Worm (Caenorhabditis elegans) whole organism, late embryonic: ENCODE results near the gene gly-14.
A peak's percentile ranks its signal among the peaks of the same experiment; 100 is the strongest.

ENCODE experiments used
- C08G9.2 ChIP-seq: sonication (generic microtip); optimal IDR thresholded peaks from 2 replicates; lab custom pipeline; 2016; ENCODE audit warnings: mild to moderate bottlenecking, missing genetic modification characterization, moderate library complexity, missing compliant biosample characterization
- C38D4.7 ChIP-seq: fragments of 200-800 bp; sonication (Bioruptor generic); optimal IDR thresholded peaks from 2 replicates; lab custom pipeline; 2018; ENCODE audit warnings: mild to moderate bottlenecking, missing genetic modification characterization, moderate library complexity, missing compliant biosample characterization
- F13H6.1 ChIP-seq: sonication (generic microtip); optimal IDR thresholded peaks from 2 replicates; lab custom pipeline; 2016; ENCODE audit warnings: missing genetic modification characterization, missing compliant biosample characterization
- K02D7.2 ChIP-seq: sonication (generic microtip); optimal IDR thresholded peaks from 2 replicates; lab custom pipeline; 2017; ENCODE audit warnings: mild to moderate bottlenecking, missing genetic modification characterization, missing compliant biosample characterization
- T23F11.4 ChIP-seq: fragments of 200-800 bp; sonication (Bioruptor generic); optimal IDR thresholded peaks from 2 replicates; lab custom pipeline; 2018; ENCODE audit warnings: mild to moderate bottlenecking, missing genetic modification characterization, missing compliant biosample characterization
- ahr-1 ChIP-seq: sonication (generic microtip); optimal IDR thresholded peaks from 2 replicates; lab custom pipeline; 2016; ENCODE audit warnings: missing genetic modification characterization, missing compliant biosample characterization
- ama-1 ChIP-seq: fragments of 150-350 bp; optimal IDR thresholded peaks from 2 replicates; lab custom pipeline; 2014
- ceh-14 ChIP-seq: sonication (generic microtip); optimal IDR thresholded peaks from 2 replicates; lab custom pipeline; 2016; ENCODE audit warnings: missing genotype, missing genetic modification characterization, missing compliant biosample characterization
- ceh-19 ChIP-seq: fragments of 200-800 bp; sonication (Bioruptor generic); optimal IDR thresholded peaks from 2 replicates; lab custom pipeline; 2018; ENCODE audit warnings: mild to moderate bottlenecking, missing genetic modification characterization, missing compliant biosample characterization
- ceh-2 ChIP-seq: sonication (generic microtip); optimal IDR thresholded peaks from 2 replicates; lab custom pipeline; 2016; ENCODE audit warnings: missing genotype, missing genetic modification characterization, missing compliant biosample characterization
- ceh-22 ChIP-seq: sonication (generic microtip); optimal IDR thresholded peaks from 2 replicates; lab custom pipeline; 2017; ENCODE audit warnings: missing biosample characterization, missing genetic modification characterization
- ceh-24 ChIP-seq: sonication (generic microtip); optimal IDR thresholded peaks from 2 replicates; lab custom pipeline; 2016; ENCODE audit warnings: mild to moderate bottlenecking, missing genetic modification characterization, missing compliant biosample characterization
- ceh-31 ChIP-seq: sonication (generic microtip); optimal IDR thresholded peaks from 2 replicates; lab custom pipeline; 2016; ENCODE audit warnings: missing genetic modification characterization, missing compliant biosample characterization
- ceh-45 ChIP-seq: fragments of 200-800 bp; sonication (Bioruptor generic); IDR thresholded peaks from 2 replicates; pipeline ENCODE4 v1.3.6; 2022; ENCODE audit warnings: missing genetic modification reagents, missing genetic modification characterization, missing compliant biosample characterization
- ceh-48 ChIP-seq: sonication (generic microtip); optimal IDR thresholded peaks from 2 replicates; lab custom pipeline; 2016; ENCODE audit warnings: missing genetic modification characterization, inconsistent platforms, missing compliant biosample characterization
- ceh-6 ChIP-seq: fragments of 200-800 bp; sonication (Bioruptor generic); optimal IDR thresholded peaks from 2 replicates; lab custom pipeline; 2018; ENCODE audit warnings: mild to moderate bottlenecking, missing genetic modification characterization, missing compliant biosample characterization
- ceh-9 ChIP-seq: sonication (generic microtip); optimal IDR thresholded peaks from 2 replicates; lab custom pipeline; 2016; ENCODE audit warnings: mild to moderate bottlenecking, missing genetic modification characterization, inconsistent platforms, missing compliant biosample characterization
- che-1 ChIP-seq: sonication (generic microtip); optimal IDR thresholded peaks from 2 replicates; lab custom pipeline; 2016; ENCODE audit warnings: mild to moderate bottlenecking, missing genetic modification characterization, missing compliant biosample characterization
- dmd-4 ChIP-seq: sonication (generic microtip); optimal IDR thresholded peaks from 2 replicates; lab custom pipeline; 2016; ENCODE audit warnings: borderline replicate concordance, missing genetic modification characterization, missing compliant biosample characterization
- elt-2 ChIP-seq: sonication (generic microtip); optimal IDR thresholded peaks from 2 replicates; lab custom pipeline; 2016; ENCODE audit warnings: missing genetic modification reagents, missing genetic modification characterization, missing compliant biosample characterization
- elt-4 ChIP-seq: sonication (generic microtip); optimal IDR thresholded peaks from 2 replicates; lab custom pipeline; 2016; ENCODE audit warnings: missing genetic modification characterization, missing compliant biosample characterization
- eyg-1 ChIP-seq: sonication (generic microtip); optimal IDR thresholded peaks from 2 replicates; lab custom pipeline; 2016; ENCODE audit warnings: missing genotype, missing genetic modification characterization, missing compliant biosample characterization
- fax-1 ChIP-seq: sonication (generic microtip); optimal IDR thresholded peaks from 2 replicates; lab custom pipeline; 2016; ENCODE audit warnings: missing genotype, missing genetic modification characterization, missing compliant biosample characterization
- fkh-10 ChIP-seq: fragments of 150-350 bp; optimal IDR thresholded peaks from 2 replicates; lab custom pipeline; 2014; ENCODE audit warnings: missing biosample characterization, missing genetic modification reagents, missing genetic modification characterization
- fkh-6 ChIP-seq: sonication (generic microtip); optimal IDR thresholded peaks from 2 replicates; lab custom pipeline; 2016; ENCODE audit warnings: missing genetic modification characterization, missing compliant biosample characterization
- gmeb-2 ChIP-seq: sonication (generic microtip); optimal IDR thresholded peaks from 2 replicates; lab custom pipeline; 2016; ENCODE audit warnings: missing genetic modification characterization, inconsistent platforms, missing compliant biosample characterization
- hlh-13 ChIP-seq: fragments of 200-800 bp; sonication (Bioruptor generic); optimal IDR thresholded peaks from 2 replicates; lab custom pipeline; 2018; ENCODE audit warnings: mild to moderate bottlenecking, missing genetic modification characterization, missing compliant biosample characterization
- hlh-15 ChIP-seq: sonication (generic microtip); optimal IDR thresholded peaks from 2 replicates; lab custom pipeline; 2016; ENCODE audit warnings: missing genetic modification characterization, missing compliant biosample characterization
- hlh-30 ChIP-seq: sonication (generic microtip); optimal IDR thresholded peaks from 2 replicates; lab custom pipeline; 2017; ENCODE audit warnings: antibody characterized with exemption, missing genetic modification characterization, missing compliant biosample characterization; ENCODE audit not compliant: insufficient read depth
- hlh-6 ChIP-seq: sonication (generic microtip); optimal IDR thresholded peaks from 2 replicates; lab custom pipeline; 2016; ENCODE audit warnings: missing genotype, missing genetic modification characterization, missing compliant biosample characterization
- hlh-8 ChIP-seq: sonication (generic microtip); optimal IDR thresholded peaks from 2 replicates; lab custom pipeline; 2016; ENCODE audit warnings: missing genotype, missing genetic modification characterization, missing compliant biosample characterization
- lin-11 ChIP-seq: fragments of 200-800 bp; sonication (Bioruptor generic); optimal IDR thresholded peaks from 2 replicates; lab custom pipeline; 2018; ENCODE audit warnings: mild to moderate bottlenecking, missing genetic modification characterization, missing compliant biosample characterization
- madf-2 ChIP-seq: sonication (generic microtip); optimal IDR thresholded peaks from 2 replicates; lab custom pipeline; 2017; ENCODE audit warnings: missing genetic modification characterization, missing compliant biosample characterization
- mec-3 ChIP-seq: sonication (generic microtip); optimal IDR thresholded peaks from 2 replicates; lab custom pipeline; 2016; ENCODE audit warnings: borderline replicate concordance, missing genetic modification characterization, missing compliant biosample characterization
- nhr-11 ChIP-seq: fragments of 150-350 bp; optimal IDR thresholded peaks from 2 replicates; lab custom pipeline; 2014; ENCODE audit warnings: missing biosample characterization, missing genetic modification characterization
- nhr-232 ChIP-seq: sonication (generic microtip); optimal IDR thresholded peaks from 2 replicates; lab custom pipeline; 2016; ENCODE audit warnings: missing genetic modification characterization, missing compliant biosample characterization
- npax-4 ChIP-seq: sonication (generic microtip); optimal IDR thresholded peaks from 2 replicates; lab custom pipeline; 2016; ENCODE audit warnings: missing genetic modification characterization, missing compliant biosample characterization
- odd-2 ChIP-seq: sonication (generic microtip); optimal IDR thresholded peaks from 2 replicates; lab custom pipeline; 2017; ENCODE audit warnings: antibody characterized with exemption, mild to moderate bottlenecking, missing genetic modification characterization, missing compliant biosample characterization
- pat-9 ChIP-seq: fragments of 200-800 bp; sonication (Bioruptor generic); optimal IDR thresholded peaks from 2 replicates; lab custom pipeline; 2018; ENCODE audit warnings: mild to moderate bottlenecking, missing genetic modification characterization, moderate library complexity, missing compliant biosample characterization
- pax-1 ChIP-seq: fragments of 150-350 bp; optimal IDR thresholded peaks from 2 replicates; lab custom pipeline; 2014; ENCODE audit warnings: missing biosample characterization, missing genetic modification characterization
- pha-2 ChIP-seq: sonication (generic microtip); optimal IDR thresholded peaks from 2 replicates; lab custom pipeline; 2017; ENCODE audit warnings: mild to moderate bottlenecking, missing genetic modification characterization, missing compliant biosample characterization
- pha-4 ChIP-seq: fragments of 150-350 bp; optimal IDR thresholded peaks from 2 replicates; lab custom pipeline; 2018; ENCODE audit warnings: missing biosample characterization, missing genetic modification reagents, missing genetic modification characterization
- pqm-1 ChIP-seq: sonication (generic microtip); optimal IDR thresholded peaks from 2 replicates; lab custom pipeline; 2016; ENCODE audit warnings: missing genetic modification characterization, missing compliant biosample characterization
- ref-2 ChIP-seq: sonication (generic microtip); optimal IDR thresholded peaks from 2 replicates; lab custom pipeline; 2016; ENCODE audit warnings: missing genetic modification characterization, missing compliant biosample characterization
- rnt-1 ChIP-seq: sonication (generic microtip); optimal IDR thresholded peaks from 2 replicates; lab custom pipeline; 2016; ENCODE audit warnings: missing genetic modification characterization, missing compliant biosample characterization
- sox-2 ChIP-seq: fragments of 200-800 bp; sonication (Bioruptor generic); IDR thresholded peaks from 2 replicates; pipeline ENCODE4 v1.3.6; 2022; ENCODE audit warnings: missing genetic modification reagents, missing genetic modification characterization, missing compliant biosample characterization
- sox-4 ChIP-seq: sonication (generic microtip); optimal IDR thresholded peaks from 2 replicates; lab custom pipeline; 2017; ENCODE audit warnings: mild to moderate bottlenecking, missing genetic modification characterization, inconsistent platforms, missing compliant biosample characterization
- syd-9 ChIP-seq: sonication (generic microtip); optimal IDR thresholded peaks from 2 replicates; lab custom pipeline; 2016; ENCODE audit warnings: mild to moderate bottlenecking, missing genetic modification characterization, moderate library complexity, missing compliant biosample characterization
- tbx-2 ChIP-seq: sonication (generic microtip); optimal IDR thresholded peaks from 2 replicates; lab custom pipeline; 2016; ENCODE audit warnings: missing genetic modification characterization, missing compliant biosample characterization
- tbx-7 ChIP-seq: sonication (generic microtip); optimal IDR thresholded peaks from 2 replicates; lab custom pipeline; 2016; ENCODE audit warnings: missing genotype, missing genetic modification characterization, missing compliant biosample characterization
- unc-3 ChIP-seq, 2 experiments: fragments of 200-800 bp in 1 of 2; sonication (Bioruptor generic) in 1 of 2; sonication (generic microtip) in 1 of 2; conservative IDR thresholded peaks in 1 of 2; optimal IDR thresholded peaks in 1 of 2; 2 replicates each; pipeline versions ENCODE4 v1.3.6 to Lab custom; 2016 to 2022; ENCODE audit warnings: missing compliant biosample characterization in 2 of 2, missing genetic modification characterization in 2 of 2, missing genetic modification reagents in 1 of 2
- unc-55 ChIP-seq: sonication (generic microtip); optimal IDR thresholded peaks from 2 replicates; lab custom pipeline; 2017; ENCODE audit warnings: missing biosample characterization, missing genetic modification reagents, missing genetic modification characterization
- unc-86 ChIP-seq: sonication (generic microtip); optimal IDR thresholded peaks from 2 replicates; lab custom pipeline; 2016; ENCODE audit warnings: missing genetic modification characterization, missing compliant biosample characterization
- ztf-16 ChIP-seq: sonication (generic microtip); optimal IDR thresholded peaks from 2 replicates; lab custom pipeline; 2017; ENCODE audit warnings: missing genetic modification characterization, missing compliant biosample characterization

Gene gly-14

DNA sequence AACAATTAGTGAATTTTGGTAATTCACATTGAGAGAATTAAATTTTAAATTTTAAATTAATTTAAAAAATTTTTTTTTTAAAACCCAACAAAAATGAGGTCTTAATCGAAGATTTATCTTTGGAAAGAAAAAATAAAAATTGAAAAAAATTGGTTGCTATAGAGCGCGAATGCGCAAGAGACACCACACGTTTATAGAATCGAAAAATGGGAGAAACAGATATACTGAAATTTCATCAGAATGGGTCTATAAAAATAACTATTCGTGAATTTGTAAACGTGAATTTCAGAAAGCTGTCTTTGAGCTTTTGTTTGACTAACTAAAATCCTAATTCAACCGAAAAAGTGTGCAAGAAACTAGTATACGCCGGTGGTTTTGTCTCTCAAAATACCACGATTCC lies 47.4 kb upstream of the gly-14 start:
- TF ChIP-seq fkh-6 (tag; lab: Kevin White, UChicago) = no peak
- TF ChIP-seq hlh-13 (GFP tag; lab: Kevin White, UChicago) = no peak
- TF ChIP-seq ahr-1 (tag; lab: Kevin White, UChicago) = no peak
- peak; percentile 66 for TF ChIP-seq fax-1 (tag; lab: Kevin White, UChicago)
- TF ChIP-seq nhr-11 (tag; lab: Kevin White, UChicago) = no peak
- TF ChIP-seq sox-4 (tag; lab: Kevin White, UChicago) = no peak
- no peak for TF ChIP-seq gmeb-2 (tag; lab: Kevin White, UChicago)
- TF ChIP-seq unc-86 = no peak
- no peak for TF ChIP-seq ama-1 (lab: Kevin White, UChicago)
- TF ChIP-seq mec-3 (tag; lab: Kevin White, UChicago) = no peak
- TF ChIP-seq K02D7.2 = no peak
- TF ChIP-seq ztf-16 (tag; lab: Kevin White, UChicago) = peak; percentile 14
- TF ChIP-seq ceh-24 = no peak
- no peak for TF ChIP-seq pha-2 (tag; lab: Kevin White, UChicago)
- TF ChIP-seq ref-2 (tag; lab: Kevin White, UChicago) = peak; percentile 60
- TF ChIP-seq rnt-1 = peak; percentile 48
- TF ChIP-seq pqm-1 = no peak
- TF ChIP-seq eyg-1 (tag; lab: Kevin White, UChicago) = no peak
- peak; percentile 41 for TF ChIP-seq ceh-14 (tag; lab: Kevin White, UChicago)
- TF ChIP-seq ceh-9 = no peak
- TF ChIP-seq pat-9 = no peak
- TF ChIP-seq pax-1 (tag; lab: Kevin White, UChicago) = no peak
- TF ChIP-seq hlh-15 = no peak
- TF ChIP-seq ceh-2 (tag; lab: Kevin White, UChicago) = peak; percentile 62
- TF ChIP-seq C38D4.7 (GFP tag; lab: Kevin White, UChicago) = no peak
- no peak for TF ChIP-seq ceh-6 (GFP tag; lab: Kevin White, UChicago)
- no peak for TF ChIP-seq ceh-45 (GFP tag; lab: Robert Waterston, UW)
- TF ChIP-seq npax-4 (tag; lab: Kevin White, UChicago) = no peak
- TF ChIP-seq syd-9 (tag; lab: Kevin White, UChicago) = no peak
- no peak for TF ChIP-seq lin-11 (tag; lab: Kevin White, UChicago)
- no peak for TF ChIP-seq sox-2 (GFP tag; lab: Robert Waterston, UW)
- no peak for TF ChIP-seq odd-2 (tag; lab: Kevin White, UChicago)
- no peak for TF ChIP-seq ceh-22 (tag; lab: Kevin White, UChicago)
- no peak for TF ChIP-seq F13H6.1 (tag; lab: Kevin White, UChicago)
- peak; percentile 68 for TF ChIP-seq elt-2 (tag; lab: Kevin White, UChicago)
- TF ChIP-seq tbx-7 = peak; percentile 70
- no peak for TF ChIP-seq elt-4 (tag; lab: Kevin White, UChicago)
- no peak for TF ChIP-seq dmd-4 (tag; lab: Kevin White, UChicago)
- peak; percentile 72 for TF ChIP-seq C08G9.2 (tag; lab: Kevin White, UChicago)
- TF ChIP-seq che-1 (tag; lab: Kevin White, UChicago) = no peak
- TF ChIP-seq tbx-2 (tag; lab: Kevin White, UChicago) = peak; percentile 89
- no peak for TF ChIP-seq unc-3 (GFP tag; conservative IDR thresholded peaks at IDR 0.05; lab: Robert Waterston, UW)
- TF ChIP-seq unc-3 (tag; optimal IDR thresholded peaks at IDR 0.05; lab: Kevin White, UChicago) = peak; percentile 16
- TF ChIP-seq hlh-8 = peak; percentile 64
- no peak for TF ChIP-seq nhr-232 (tag; lab: Kevin White, UChicago)
- no peak for TF ChIP-seq fkh-10 (GFP tag; lab: Kevin White, UChicago)
- no peak for TF ChIP-seq hlh-6 (tag; lab: Kevin White, UChicago)
- no peak for TF ChIP-seq pha-4 (tag; lab: Kevin White, UChicago)
- peak; percentile 88 for TF ChIP-seq ceh-31 (tag; lab: Kevin White, UChicago)
- no peak for TF ChIP-seq ceh-19 (GFP tag; lab: Kevin White, UChicago)
- no peak for TF ChIP-seq ceh-48 (tag; lab: Kevin White, UChicago)
- TF ChIP-seq madf-2 (tag; lab: Kevin White, UChicago) = no peak
- TF ChIP-seq unc-55 (GFP tag; lab: Kevin White, UChicago) = no peak
- TF ChIP-seq T23F11.4 = no peak
- no peak for TF ChIP-seq hlh-30 (tag; lab: Kevin White, UChicago)
